Worm (Caenorhabditis elegans) whole organism, L4/young adult: ENCODE measurements around the gene R53.5.

Source experiments
- W03F9.2 ChIP-seq: fragments of 150-350 bp; optimal IDR thresholded peaks from 2 replicates; lab custom pipeline; 2014; ENCODE audit warnings: missing biosample characterization, missing genetic modification characterization
- dao-5 ChIP-seq: sonication (generic microtip); optimal IDR thresholded peaks from 2 replicates; lab custom pipeline; 2016; ENCODE audit warnings: missing genotype, missing genetic modification characterization, moderate library complexity, missing compliant biosample characterization
- him-1 ChIP-seq: sonication (generic microtip); optimal IDR thresholded peaks from 2 replicates; lab custom pipeline; 2016; ENCODE audit warnings: missing genotype, missing genetic modification reagents, missing genetic modification characterization, missing compliant biosample characterization

DNA sequence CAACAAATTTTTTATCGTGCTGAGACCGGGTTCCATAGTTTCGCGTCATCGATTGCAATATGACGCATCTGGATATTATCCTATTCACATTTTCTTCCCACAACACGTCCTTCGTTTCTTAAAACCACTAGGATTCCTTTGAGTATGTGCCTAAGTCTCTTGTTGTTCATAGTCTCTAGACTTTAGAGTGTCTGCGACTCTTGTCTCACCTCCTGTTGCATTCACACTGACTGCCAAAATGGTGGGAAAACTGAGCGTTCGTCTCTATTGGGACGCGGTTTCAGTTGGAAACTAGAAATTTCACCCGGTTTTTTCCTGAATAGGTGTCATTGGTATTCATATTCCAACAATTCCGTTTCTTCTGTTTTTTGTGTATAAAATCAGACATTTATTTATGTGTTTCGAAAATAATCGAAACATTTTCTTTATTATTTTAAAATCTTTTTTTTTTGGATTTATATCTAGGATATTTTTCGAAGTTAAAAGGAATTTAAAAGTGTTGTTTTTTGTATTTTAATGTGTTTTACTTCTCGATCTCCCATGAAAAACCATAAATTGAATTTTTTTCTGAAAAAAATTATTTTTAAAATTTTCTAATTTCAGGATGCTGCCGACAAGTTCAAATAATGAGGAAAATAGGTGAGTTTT lies 48.5 kb downstream of the R53.5 start, which contains the start of gene C05C10.2:
- TF ChIP-seq him-1 (no peak), W03F9.2 (tag; lab: Kevin White, UChicago) (no peak), dao-5 (no peak)
